Fruit fly (Drosophila melanogaster) ovary, adult (tissue): ENCODE results near the gene Gr66a.

ENCODE experiments used
- CG17801 ChIP-seq: fragments of 200-800 bp; optimal IDR thresholded peaks from 2 replicates; lab custom pipeline; 2019; ENCODE audit warnings: missing biosample characterization, mild to moderate bottlenecking, missing genetic modification characterization, moderate library complexity; ENCODE audit not compliant: partially characterized antibody

Gene Gr66a

DNA sequence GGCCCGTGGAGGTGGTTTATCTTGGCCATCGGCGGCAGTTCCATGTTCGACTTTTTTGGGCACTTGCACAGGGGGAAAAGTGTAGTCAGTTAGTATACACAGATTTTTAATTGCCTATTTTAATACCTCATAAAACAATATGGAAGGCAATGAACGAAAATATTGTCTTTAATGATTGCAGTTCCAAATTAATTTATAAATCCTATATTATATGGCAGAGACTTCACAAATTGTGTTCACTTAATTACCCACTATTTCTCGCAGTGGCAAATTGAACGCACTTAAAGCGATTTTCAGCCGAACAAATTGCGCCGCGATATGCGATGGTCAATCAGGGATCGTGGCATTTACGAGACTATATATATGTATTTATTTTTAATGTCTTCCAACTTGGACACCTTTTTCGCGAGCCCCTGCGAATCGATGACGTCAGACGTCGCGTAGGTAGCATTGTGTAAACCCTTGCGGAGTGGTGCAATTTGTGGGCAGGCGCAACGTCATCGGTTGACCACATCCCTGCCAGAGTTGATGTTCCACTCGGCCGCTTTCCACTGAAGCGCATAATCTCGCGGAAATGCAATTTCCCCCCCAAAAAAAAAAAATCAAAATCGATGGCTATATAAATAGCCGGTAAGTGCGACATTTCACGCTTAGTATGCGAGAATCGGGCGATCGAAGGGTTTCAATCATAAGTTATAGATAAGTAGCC lies 13.5 kb upstream of the Gr66a start, which contains the start of gene CG13670:
Gene CG13670, plus strand, starts transcription at position 659 of the 709 bp plus-strand sequence.
- TF ChIP-seq CG17801, result no peak

DNA sequence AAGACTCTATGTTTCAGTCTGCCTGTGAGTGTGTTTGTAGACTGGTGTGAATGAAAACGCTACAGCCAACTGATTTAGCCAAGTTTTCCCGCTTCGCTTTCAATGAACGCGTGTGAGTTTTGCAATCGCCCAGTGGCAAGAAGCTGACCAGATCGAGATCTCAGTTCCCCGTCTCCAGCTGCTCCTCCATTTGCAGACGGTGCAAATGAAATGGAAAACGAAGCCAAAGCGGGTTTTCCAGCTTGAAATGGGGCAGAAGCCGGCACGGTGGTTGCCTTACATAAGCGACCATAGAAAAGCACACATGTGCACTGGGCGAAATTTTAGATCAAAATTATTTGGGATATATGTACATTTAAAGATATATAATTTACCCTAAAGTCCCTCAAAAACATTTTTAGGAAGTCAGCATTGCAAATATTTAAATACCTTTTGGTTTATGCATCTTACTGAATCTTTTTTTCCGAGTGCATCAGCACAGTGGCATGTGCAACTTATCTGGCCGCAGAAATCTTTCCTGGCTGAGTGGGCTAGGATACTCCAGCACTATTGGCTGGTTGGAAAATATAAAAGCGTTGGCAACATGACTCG lies 12.2 kb upstream of the Gr66a start, which contains the start of gene CG43059:
Gene CG43059, minus strand, starts transcription at position 51 of the 591 bp plus-strand sequence.
- TF ChIP-seq CG17801, result no peak

DNA sequence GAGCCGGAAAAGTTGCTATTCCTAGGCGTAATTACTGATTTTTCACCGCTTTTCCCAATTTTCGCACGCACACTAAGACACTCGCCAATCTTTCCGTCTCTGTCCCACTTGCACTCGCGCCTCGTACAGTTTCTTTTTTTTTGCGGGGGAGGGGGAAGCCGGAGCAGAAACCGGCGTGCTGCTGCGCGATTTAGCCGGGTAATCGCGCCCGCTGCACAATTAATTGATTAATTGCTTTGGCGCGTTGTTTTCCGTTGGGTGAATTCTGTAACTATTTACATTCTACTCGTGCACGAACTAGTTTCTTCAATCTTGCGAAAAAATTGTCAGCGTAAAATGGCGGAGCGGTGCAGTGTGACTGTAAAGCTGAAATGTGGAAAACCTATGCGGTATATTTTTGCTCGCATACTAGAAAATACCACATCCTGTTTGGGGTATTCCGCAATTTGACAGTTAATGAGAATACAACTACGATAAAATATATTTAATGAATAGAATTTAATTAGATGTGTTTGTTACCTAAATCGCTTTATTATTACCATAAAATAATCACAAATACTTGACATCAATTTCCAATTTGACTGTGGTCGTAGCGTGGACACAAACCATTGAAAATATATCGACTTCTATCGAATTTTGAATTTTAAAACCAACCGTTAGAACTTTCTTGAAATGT lies 8.5 kb upstream of the Gr66a start, which contains the start of gene Cpsf6:
Gene Cpsf6, minus strand, starts transcription at position 362 of the 676 bp plus-strand sequence.
- peak; percentile 3 for TF ChIP-seq CG17801

DNA sequence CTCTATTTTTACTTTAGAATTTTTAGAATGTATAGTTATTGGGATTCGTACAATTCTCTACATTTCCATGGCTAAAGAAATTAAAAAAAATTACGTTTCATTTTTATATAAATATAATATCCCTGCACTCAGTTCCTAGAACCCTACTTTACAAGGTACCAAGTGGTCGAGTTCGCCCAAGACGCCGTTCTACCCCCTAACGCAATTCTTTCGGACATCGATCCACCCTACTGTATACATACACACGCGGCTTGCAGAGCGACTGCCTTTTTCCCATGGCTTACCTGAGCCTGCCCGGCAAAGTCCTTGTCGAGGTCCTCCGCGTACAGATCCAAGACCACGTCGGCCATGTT lies 8.0 kb upstream of the Gr66a start:
- no peak for TF ChIP-seq CG17801

DNA sequence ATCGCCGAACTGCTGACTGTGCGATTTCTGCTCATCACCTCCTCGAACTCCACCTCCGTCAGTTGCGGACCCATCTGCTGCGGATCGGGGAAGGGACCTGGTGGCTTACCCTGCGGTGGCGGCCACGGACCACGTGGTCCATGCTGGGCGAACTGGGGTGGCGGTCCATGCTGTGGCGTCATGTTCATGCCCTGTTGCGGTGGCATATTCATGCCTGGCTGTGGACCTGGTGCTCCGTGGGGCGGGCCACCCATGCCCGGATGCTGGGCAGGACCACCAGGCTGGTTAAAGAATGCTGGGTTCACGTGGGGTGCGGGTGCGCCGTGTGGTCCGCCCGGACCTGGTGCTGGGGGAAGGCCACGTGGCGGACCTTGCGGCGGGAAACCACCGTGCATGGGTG lies 5.5 kb upstream of the Gr66a start:
- TF ChIP-seq CG17801, result no peak

DNA sequence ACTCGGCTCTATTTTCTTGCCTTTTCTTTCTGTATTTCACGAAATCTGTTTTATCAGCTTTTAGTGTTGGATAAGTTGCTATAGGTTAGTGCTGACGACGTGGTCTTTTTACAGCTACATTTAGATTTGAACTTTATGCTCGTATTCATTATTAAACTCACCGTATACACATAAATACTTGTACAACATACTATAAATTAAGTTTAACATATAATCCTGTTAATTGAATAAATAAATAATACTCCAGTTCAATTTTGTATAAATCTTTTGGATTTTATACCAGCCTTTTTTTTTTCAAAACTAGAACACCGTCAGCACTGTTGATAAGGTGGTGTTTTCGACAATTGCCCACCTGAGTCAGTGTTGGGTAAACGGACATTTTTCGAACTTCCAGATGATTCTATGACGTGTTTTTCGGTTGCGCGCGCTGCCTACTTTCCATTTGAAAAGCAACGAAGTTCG lies 2.1 kb upstream of the Gr66a start, which contains the start of gene BI-1:
Gene BI-1, minus strand, starts transcription at position 51 of the 462 bp plus-strand sequence.
- TF ChIP-seq CG17801, result peak; percentile 47

DNA sequence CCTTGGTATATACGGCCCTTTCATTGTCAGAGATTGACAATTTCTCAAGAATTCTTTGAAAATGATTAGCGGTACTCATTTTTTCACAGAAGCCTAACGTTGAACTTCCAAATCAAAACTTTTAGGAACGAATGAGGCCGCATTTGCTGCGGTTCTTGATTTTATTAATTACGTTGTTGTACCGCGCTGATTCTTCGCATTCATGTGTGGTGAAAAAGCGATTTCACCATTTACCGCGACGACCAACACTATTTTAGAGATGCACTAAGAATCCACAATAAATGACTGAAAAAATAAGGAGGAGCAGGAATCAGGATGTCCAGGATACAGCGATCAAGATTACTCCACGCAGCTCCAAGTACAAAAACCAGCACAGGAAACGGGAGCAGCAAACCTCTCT lies 2.9 kb downstream of the Gr66a start, which contains the start of the genes CG7194 and Sbp2:
Gene CG7194, minus strand, starts transcription at position 148 of the 400 bp plus-strand sequence.
Gene Sbp2, plus strand, starts transcription at position 246 of the 400 bp plus-strand sequence.
- TF ChIP-seq CG17801, result no peak

DNA sequence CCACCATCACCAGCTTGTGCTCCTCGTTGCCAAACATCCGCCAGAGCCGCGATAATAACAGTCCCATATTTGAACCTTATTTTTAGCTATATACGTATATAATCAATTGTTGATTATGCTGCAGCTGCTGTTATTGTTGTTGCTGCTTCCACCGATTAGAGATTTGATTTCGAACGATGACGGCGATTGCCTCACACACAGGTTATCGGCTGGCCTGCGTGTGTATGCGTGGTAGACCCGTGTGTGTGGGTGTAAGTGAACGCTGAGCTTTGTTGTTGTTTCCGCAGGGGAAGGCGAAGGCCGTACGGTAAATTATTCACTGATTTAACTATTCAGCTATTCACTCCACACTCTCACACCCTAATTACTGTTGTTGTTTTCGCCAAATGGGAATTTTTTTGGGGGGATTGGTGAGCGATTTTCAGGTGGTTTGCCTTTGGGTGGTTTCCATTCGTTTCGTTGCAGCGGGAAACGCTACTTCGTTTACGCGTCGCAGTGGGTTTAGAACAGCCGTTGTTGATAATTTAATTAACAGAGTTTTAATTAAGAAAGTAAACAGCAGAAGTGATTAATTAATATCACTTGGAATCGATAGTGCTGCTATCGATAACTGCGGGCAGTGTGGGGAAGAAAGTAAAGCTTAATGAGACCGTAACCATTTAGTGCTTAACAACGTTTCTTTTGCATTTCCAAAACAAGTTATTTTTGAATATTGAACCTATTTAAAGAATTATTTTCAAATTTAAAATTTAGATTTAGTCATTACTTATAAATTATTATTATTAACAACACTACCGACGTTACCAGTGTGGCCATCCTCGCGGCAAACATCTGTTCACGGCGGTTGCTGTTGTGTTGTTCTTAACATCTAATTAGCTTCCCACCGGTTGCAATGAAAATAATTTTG lies 7.3 kb downstream of the Gr66a start, which contains the start of the genes Arl5 and CG13671:
Gene Arl5, minus strand, starts transcription at position 616 of the 907 bp plus-strand sequence.
Gene CG13671, plus strand, starts transcription at position 841 of the 907 bp plus-strand sequence.
- peak; percentile 72 for TF ChIP-seq CG17801

DNA sequence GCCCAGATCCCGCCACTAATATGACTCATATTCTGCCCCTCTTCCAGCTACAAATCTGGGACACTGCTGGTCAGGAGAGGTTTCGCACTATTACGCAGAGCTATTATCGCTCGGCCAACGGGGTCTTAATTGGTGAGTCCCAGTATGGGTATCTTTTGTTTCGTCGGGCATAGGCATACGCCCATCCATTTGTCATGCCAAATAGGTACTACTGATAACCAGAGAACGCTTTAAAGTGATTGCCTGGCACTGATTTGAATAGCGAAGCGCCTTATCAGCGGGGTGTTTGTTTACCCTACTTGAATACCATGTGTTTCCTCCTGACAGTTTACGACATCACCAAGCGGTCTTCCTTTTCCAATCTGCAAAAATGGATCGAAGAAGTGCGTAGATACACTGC lies 9.3 kb downstream of the Gr66a start:
- TF ChIP-seq CG17801, result no peak

DNA sequence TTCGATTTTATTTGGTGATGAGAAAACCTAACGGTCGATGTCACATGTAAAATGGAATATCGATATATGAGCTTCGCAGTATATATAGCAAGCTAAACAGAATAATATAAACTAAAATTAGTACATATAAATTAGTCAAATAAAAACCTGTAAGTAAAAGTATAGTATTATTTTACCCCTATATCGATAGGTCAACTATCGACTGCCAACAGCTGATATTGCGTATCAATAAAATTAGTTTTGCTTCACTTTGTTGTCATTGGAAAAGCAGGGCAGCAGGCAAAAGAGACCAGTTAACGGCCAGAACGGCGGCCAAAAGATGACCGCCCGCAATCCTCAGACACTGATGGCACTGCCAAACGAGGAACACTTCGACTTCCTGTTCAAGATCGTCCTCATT lies 9.8 kb downstream of the Gr66a start, which contains the start of gene Rab19:
Gene Rab19, plus strand, starts transcription at position 78 of the 400 bp plus-strand sequence.
- peak; percentile 21 for TF ChIP-seq CG17801

DNA sequence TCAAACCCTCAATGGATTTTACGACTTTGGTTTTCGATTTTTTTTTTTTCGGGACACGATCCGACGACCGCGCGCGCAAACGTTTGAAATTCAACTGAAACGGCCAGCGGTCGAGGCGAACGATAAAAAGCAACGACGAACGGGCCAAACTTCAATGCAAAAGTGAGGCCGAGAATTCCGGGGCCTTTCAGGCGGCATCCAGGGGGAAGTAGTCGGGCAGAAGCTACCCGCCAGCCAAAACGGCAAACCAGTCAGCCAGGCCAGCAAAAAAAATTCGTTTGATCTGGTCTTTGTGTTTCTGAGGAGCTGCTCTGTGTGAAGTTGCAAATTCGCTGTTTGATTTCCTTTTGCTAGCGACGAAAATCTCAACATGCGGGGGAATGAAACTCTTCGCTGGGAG lies 11.6 kb downstream of the Gr66a start, which contains the start of gene CG7201:
Gene CG7201, minus strand, starts transcription at position 101 of the 400 bp plus-strand sequence.
- TF ChIP-seq CG17801, result no peak

DNA sequence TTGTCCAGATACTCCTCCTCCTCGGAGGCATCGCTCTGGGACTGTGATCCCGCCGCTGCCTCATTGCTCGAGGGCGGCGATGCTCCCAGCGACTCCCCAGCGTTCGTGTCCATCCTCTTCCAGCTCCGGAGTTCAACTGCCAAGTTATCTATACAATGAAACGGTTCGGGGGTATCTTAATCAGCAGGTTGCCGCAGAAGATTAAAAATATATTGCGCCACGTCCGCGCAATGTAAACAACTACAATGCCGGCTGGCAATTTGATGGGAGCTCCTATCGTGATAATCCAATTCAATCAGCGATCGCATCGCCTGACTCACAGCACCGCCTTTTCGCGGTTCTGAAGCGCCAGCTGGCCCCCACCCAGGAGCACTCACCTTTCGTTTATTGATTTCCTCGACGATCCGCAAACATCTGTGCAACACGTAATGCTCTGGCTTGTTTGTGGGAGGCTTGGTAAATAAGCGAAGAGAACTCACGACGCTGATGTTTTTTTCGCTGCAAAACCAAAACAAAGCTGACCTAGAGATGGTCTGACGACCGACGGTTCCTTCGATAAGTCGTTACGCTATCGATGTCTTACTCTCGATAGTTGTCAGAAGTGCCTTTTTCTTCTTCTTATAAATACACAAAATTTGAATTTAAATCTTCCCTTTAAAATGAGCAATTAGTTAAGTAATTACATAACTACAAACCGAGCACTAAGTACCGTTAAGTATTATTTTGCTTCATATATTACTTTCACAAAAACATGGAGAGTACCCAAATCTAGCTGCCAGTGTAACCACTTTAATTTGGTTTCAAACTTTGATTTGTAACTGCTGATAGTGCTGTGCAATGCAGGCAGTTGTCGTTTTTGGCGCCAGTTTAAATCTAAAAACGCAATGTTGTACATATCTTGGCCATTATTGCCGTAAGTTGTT lies 17.2 kb downstream of the Gr66a start, which contains the start of gene cert:
Gene cert, minus strand, starts transcription at position 535 of the 923 bp plus-strand sequence.
- peak; percentile 28 for TF ChIP-seq CG17801

DNA sequence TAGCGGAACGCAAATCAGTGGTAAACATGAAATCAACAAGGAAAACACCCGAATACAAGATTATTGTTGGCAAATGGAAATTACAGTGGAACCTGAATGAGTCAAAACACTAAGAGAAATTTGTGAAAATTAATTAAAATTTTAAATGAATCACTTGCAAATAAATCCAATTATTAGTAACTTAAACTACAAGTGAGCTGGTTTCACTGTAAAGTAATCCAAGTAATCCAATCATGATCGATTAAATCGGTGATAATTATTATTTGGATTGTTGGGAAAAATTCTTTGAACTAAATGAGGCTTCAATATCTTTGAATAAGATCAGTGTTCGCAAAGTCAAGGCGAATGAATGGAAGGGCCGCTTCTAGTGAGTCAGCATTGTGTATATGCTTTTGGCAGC lies 18.4 kb downstream of the Gr66a start:
- TF ChIP-seq CG17801, result no peak

DNA sequence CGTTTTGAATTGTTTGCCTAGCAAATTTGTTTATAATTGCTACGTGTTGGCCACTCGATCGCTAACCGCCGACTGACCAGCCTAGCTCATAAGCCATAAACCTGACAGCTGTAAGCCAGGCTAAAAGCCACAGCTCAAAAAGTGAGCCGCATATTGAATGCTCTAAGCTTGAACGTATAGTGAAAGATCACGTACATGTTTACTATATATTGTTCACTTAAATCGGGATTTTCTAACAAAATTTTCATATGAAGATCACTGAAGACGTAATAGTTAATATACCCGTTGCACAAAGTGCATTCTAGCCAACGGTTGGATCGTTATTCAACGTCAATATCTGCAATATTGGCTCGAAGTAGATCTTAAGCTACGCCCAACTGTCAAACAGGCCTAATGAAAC lies 20.4 kb downstream of the Gr66a start:
- no peak for TF ChIP-seq CG17801
